Worm (Caenorhabditis elegans) whole organism, L1 larva: ENCODE measurements around the gene rike-1.

Source experiments
- C16A3.4 ChIP-seq: fragments of 150-350 bp; optimal IDR thresholded peaks from 2 replicates; lab custom pipeline; 2014; ENCODE audit warnings: missing biosample characterization, missing genetic modification characterization
- aha-1 ChIP-seq: fragments of 150-350 bp; optimal IDR thresholded peaks from 2 replicates; lab custom pipeline; 2014; ENCODE audit warnings: missing biosample characterization, missing genetic modification characterization
- aly-2 ChIP-seq: fragments of 150-350 bp; optimal IDR thresholded peaks from 2 replicates; lab custom pipeline; 2014; ENCODE audit warnings: missing biosample characterization, missing genetic modification characterization
- ama-1 ChIP-seq: fragments of 150-350 bp; optimal IDR thresholded peaks from 2 replicates; lab custom pipeline; 2014
- blmp-1 ChIP-seq: fragments of 150-350 bp; optimal IDR thresholded peaks from 2 replicates; lab custom pipeline; 2014; ENCODE audit warnings: missing biosample characterization, missing genetic modification characterization
- ceh-8 ChIP-seq: fragments of 200-800 bp; sonication (Bioruptor generic); optimal IDR thresholded peaks from 2 replicates; lab custom pipeline; 2018; ENCODE audit warnings: mild to moderate bottlenecking, missing genetic modification characterization, moderate library complexity, missing compliant biosample characterization
- ceh-90 ChIP-seq: sonication (generic microtip); optimal IDR thresholded peaks from 2 replicates; lab custom pipeline; 2016; ENCODE audit warnings: missing genetic modification characterization, missing compliant biosample characterization
- ces-1 ChIP-seq: fragments of 150-350 bp; optimal IDR thresholded peaks from 2 replicates; lab custom pipeline; 2014; ENCODE audit warnings: missing biosample characterization, missing genetic modification reagents, missing genetic modification characterization
- dpl-1 ChIP-seq, 3 experiments: fragments of 150-350 bp in 2 of 3; sonication (generic microtip) in 1 of 3; optimal IDR thresholded peaks; 2 replicates each; lab custom pipeline; 2014 to 2017; ENCODE audit warnings: missing biosample characterization in 3 of 3, missing genetic modification characterization in 3 of 3, missing genetic modification reagents in 3 of 3
- dsc-1 ChIP-seq: sonication (generic microtip); optimal IDR thresholded peaks from 2 replicates; lab custom pipeline; 2016; ENCODE audit warnings: mild to moderate bottlenecking, missing genetic modification characterization, missing compliant biosample characterization
- efl-1 ChIP-seq, 4 experiments: fragments of 150-350 bp; optimal IDR thresholded peaks in 3 of 4; peaks in 1 of 4; 1 replicate in 1 of 4; 2 replicates in 3 of 4; lab custom pipeline; 2014; ENCODE audit warnings: missing biosample characterization in 2 of 4, missing genetic modification characterization in 2 of 4, missing genetic modification reagents in 2 of 4
- efl-3 ChIP-seq: fragments of 200-800 bp; sonication (Bioruptor generic); optimal IDR thresholded peaks from 2 replicates; lab custom pipeline; 2018; ENCODE audit warnings: mild to moderate bottlenecking, missing genetic modification characterization, missing compliant biosample characterization
- elt-2 ChIP-seq: sonication (generic microtip); optimal IDR thresholded peaks from 2 replicates; lab custom pipeline; 2016; ENCODE audit warnings: missing genetic modification characterization, mild to moderate bottlenecking, inconsistent platforms, missing compliant biosample characterization, missing genetic modification reagents
- fkh-4 ChIP-seq: sonication (generic microtip); optimal IDR thresholded peaks from 2 replicates; lab custom pipeline; 2016; ENCODE audit warnings: missing compliant biosample characterization, missing genetic modification characterization, borderline replicate concordance
- fkh-8 ChIP-seq: sonication (generic microtip); optimal IDR thresholded peaks from 2 replicates; lab custom pipeline; 2016; ENCODE audit warnings: mild to moderate bottlenecking, missing genetic modification characterization, missing compliant biosample characterization
- hlh-17 ChIP-seq: fragments of 200-800 bp; sonication (Bioruptor generic); optimal IDR thresholded peaks from 2 replicates; lab custom pipeline; 2018; ENCODE audit warnings: missing genetic modification characterization, mild to moderate bottlenecking, missing compliant biosample characterization, moderate library complexity, borderline replicate concordance
- hlh-4 ChIP-seq: sonication (generic microtip); optimal IDR thresholded peaks from 2 replicates; lab custom pipeline; 2016; ENCODE audit warnings: mild to moderate bottlenecking, missing genetic modification characterization, missing compliant biosample characterization
- irx-1 ChIP-seq: sonication (generic microtip); optimal IDR thresholded peaks from 2 replicates; lab custom pipeline; 2016; ENCODE audit warnings: missing genetic modification characterization, missing compliant biosample characterization
- jun-1 ChIP-seq: fragments of 150-350 bp; optimal IDR thresholded peaks from 2 replicates; lab custom pipeline; 2014; ENCODE audit warnings: missing biosample characterization, missing genetic modification reagents, missing genetic modification characterization
- lin-14 ChIP-seq: fragments of 200-800 bp; sonication (Bioruptor generic); optimal IDR thresholded peaks from 2 replicates; lab custom pipeline; 2018; ENCODE audit warnings: mild to moderate bottlenecking, missing genetic modification characterization, moderate library complexity, missing compliant biosample characterization
- lin-35 ChIP-seq, 2 experiments: fragments of 150-350 bp; optimal IDR thresholded peaks; 2 replicates each; lab custom pipeline; 2014; ENCODE audit warnings: missing biosample characterization in 2 of 2, missing genetic modification characterization in 2 of 2, missing genetic modification reagents in 2 of 2
- lsy-2 ChIP-seq, 2 experiments: fragments of 150-350 bp; optimal IDR thresholded peaks; 2 replicates each; lab custom pipeline; 2014; ENCODE audit warnings: missing biosample characterization in 2 of 2, missing genetic modification characterization in 2 of 2
- mab-9 ChIP-seq: fragments of 200-800 bp; sonication (Bioruptor generic); IDR thresholded peaks from 2 replicates; pipeline ENCODE4 v1.3.6; 2022; ENCODE audit warnings: missing genetic modification reagents, missing genetic modification characterization, missing compliant biosample characterization
- mef-2 ChIP-seq: fragments of 150-350 bp; optimal IDR thresholded peaks from 2 replicates; lab custom pipeline; 2014; ENCODE audit warnings: missing biosample characterization, missing genetic modification characterization
- mep-1 ChIP-seq: fragments of 150-350 bp; optimal IDR thresholded peaks from 2 replicates; lab custom pipeline; 2014; ENCODE audit warnings: missing biosample characterization, missing genetic modification characterization
- nhr-11 ChIP-seq: fragments of 150-350 bp; optimal IDR thresholded peaks from 2 replicates; lab custom pipeline; 2014; ENCODE audit warnings: missing biosample characterization, missing genetic modification characterization
- nhr-12 ChIP-seq: sonication (generic microtip); optimal IDR thresholded peaks from 2 replicates; lab custom pipeline; 2017; ENCODE audit warnings: missing biosample characterization, missing genetic modification characterization
- nhr-19 ChIP-seq: fragments of 200-800 bp; sonication (Bioruptor generic); conservative IDR thresholded peaks from 2 replicates; pipeline ENCODE4 v1.3.6; 2022; ENCODE audit warnings: missing genetic modification characterization, missing compliant biosample characterization
- nhr-20 ChIP-seq: sonication (generic microtip); optimal IDR thresholded peaks from 2 replicates; lab custom pipeline; 2016; ENCODE audit warnings: mild to moderate bottlenecking, missing genetic modification characterization, missing compliant biosample characterization
- nhr-237 ChIP-seq: fragments of 150-350 bp; optimal IDR thresholded peaks from 2 replicates; lab custom pipeline; 2014; ENCODE audit warnings: missing biosample characterization, missing genetic modification characterization
- nhr-28 ChIP-seq: fragments of 150-350 bp; optimal IDR thresholded peaks from 2 replicates; lab custom pipeline; 2014; ENCODE audit warnings: missing biosample characterization, missing genetic modification characterization
- nhr-47 ChIP-seq: sonication (generic microtip); optimal IDR thresholded peaks from 2 replicates; lab custom pipeline; 2016; ENCODE audit warnings: mild to moderate bottlenecking, missing genetic modification characterization, moderate library complexity, missing compliant biosample characterization
- nhr-84 ChIP-seq: sonication (generic microtip); optimal IDR thresholded peaks from 2 replicates; lab custom pipeline; 2017; ENCODE audit warnings: missing biosample characterization, missing genetic modification characterization
- nhr-85 ChIP-seq: sonication (generic microtip); peaks from one replicate; lab custom pipeline; 2016; ENCODE audit warnings: missing genetic modification characterization, inconsistent platforms, missing compliant biosample characterization
- pag-3 ChIP-seq: sonication (generic microtip); optimal IDR thresholded peaks from 2 replicates; lab custom pipeline; 2017; ENCODE audit warnings: missing genetic modification characterization, mild to moderate bottlenecking, missing compliant biosample characterization, antibody characterized with exemption, borderline replicate concordance; ENCODE audit not compliant: insufficient read depth
- rnt-1 ChIP-seq: sonication (generic microtip); optimal IDR thresholded peaks from 2 replicates; lab custom pipeline; 2016; ENCODE audit warnings: mild to moderate bottlenecking, missing genetic modification characterization, moderate library complexity, missing compliant biosample characterization
- snpc-4 ChIP-seq: fragments of 150-350 bp; optimal IDR thresholded peaks from 2 replicates; lab custom pipeline; 2014; ENCODE audit warnings: missing biosample characterization, missing genetic modification characterization
- snu-23 ChIP-seq: sonication (generic microtip); optimal IDR thresholded peaks from 2 replicates; lab custom pipeline; 2016; ENCODE audit warnings: missing genetic modification characterization, missing compliant biosample characterization
- sup-37 ChIP-seq: fragments of 200-800 bp; sonication (Bioruptor generic); optimal IDR thresholded peaks from 2 replicates; lab custom pipeline; 2018; ENCODE audit warnings: mild to moderate bottlenecking, missing genetic modification characterization, missing compliant biosample characterization
- tbx-2 ChIP-seq: sonication (generic microtip); optimal IDR thresholded peaks from 2 replicates; lab custom pipeline; 2016; ENCODE audit warnings: missing genetic modification characterization, missing compliant biosample characterization
- unc-130 ChIP-seq: fragments of 150-350 bp; optimal IDR thresholded peaks from 2 replicates; lab custom pipeline; 2017; ENCODE audit warnings: missing biosample characterization, missing genetic modification characterization, inconsistent platforms
- unc-62 ChIP-seq: fragments of 150-350 bp; optimal IDR thresholded peaks from 2 replicates; lab custom pipeline; 2014; ENCODE audit warnings: missing biosample characterization, missing genetic modification reagents, missing genetic modification characterization
- unc-86 ChIP-seq: sonication (generic microtip); optimal IDR thresholded peaks from 2 replicates; lab custom pipeline; 2016; ENCODE audit warnings: missing genetic modification characterization, missing compliant biosample characterization
- vab-15 ChIP-seq: sonication (generic microtip); optimal IDR thresholded peaks from 2 replicates; lab custom pipeline; 2017; ENCODE audit warnings: missing genotype, mild to moderate bottlenecking, missing genetic modification characterization, missing compliant biosample characterization
- zag-1 ChIP-seq: fragments of 150-350 bp; optimal IDR thresholded peaks from 2 replicates; lab custom pipeline; 2014; ENCODE audit warnings: missing biosample characterization, missing genetic modification characterization
- zip-4 ChIP-seq: fragments of 200-800 bp; sonication (Bioruptor generic); optimal IDR thresholded peaks from 2 replicates; lab custom pipeline; 2018; ENCODE audit warnings: mild to moderate bottlenecking, missing genetic modification characterization, moderate library complexity, missing compliant biosample characterization
- ztf-11 ChIP-seq, 2 experiments: sonication (generic microtip); optimal IDR thresholded peaks; 2 replicates each; lab custom pipeline; 2016 to 2017; ENCODE audit warnings: missing genetic modification characterization in 2 of 2, missing biosample characterization in 1 of 2, missing compliant biosample characterization in 1 of 2

Gene rike-1

ce11 chrV:14521000-14521399, 24.7 kb downstream of the rike-1 start, which contains the start of gene C53A5.17:
Gene C53A5.17 (minus strand): TSS chrV:14521100.
- TF ChIP-seq dpl-1 (GFP tag; optimal IDR thresholded peaks at IDR 0.05; lab: Kevin White, UChicago) = no peak
- no peak for TF ChIP-seq nhr-12
- no peak for TF ChIP-seq zag-1 (tag; lab: Kevin White, UChicago)
- no peak for TF ChIP-seq hlh-17
- TF ChIP-seq irx-1 = no peak
- no peak for TF ChIP-seq zip-4 (GFP tag; lab: Kevin White, UChicago)

- TF ChIP-seq ceh-90 (tag; lab: Kevin White, UChicago) (no peak), pag-3 (tag; lab: Kevin White, UChicago) (no peak), rnt-1 (tag; lab: Kevin White, UChicago) (no peak), aly-2 (tag; lab: Kevin White, UChicago) (no peak), dsc-1 (tag; lab: Kevin White, UChicago) (no peak), C16A3.4 (no peak), nhr-19 (GFP tag; lab: Robert Waterston, UW) (no peak), snpc-4 (tag; lab: Kevin White, UChicago) (no peak), ztf-11 (tag; optimal IDR thresholded peaks at IDR 0.05; lab: Kevin White, UChicago) (no peak), jun-1 (tag; lab: Kevin White, UChicago) (no peak), aha-1 (no peak), zag-1 (tag; lab: Kevin White, UChicago) (no peak), unc-86 (no peak), ces-1 (GFP tag; lab: Kevin White, UChicago) (no peak), nhr-11 (tag; lab: Kevin White, UChicago) (no peak), efl-1 (optimal IDR thresholded peaks at IDR 0.05; lab: Kevin White, UChicago) (no peak), efl-1 (GFP tag; optimal IDR thresholded peaks at IDR 0.05 in 1 of 2; lab: Kevin White, UChicago) (no peak), ama-1 (lab: Kevin White, UChicago) (no peak), unc-62 (GFP tag; lab: Kevin White, UChicago) (no peak), lsy-2 (tag; optimal IDR thresholded peaks at IDR 0.05; lab: Kevin White, UChicago) (no peak)
Measured at ce11 chrV:14519268-14519667, 26.4 kb downstream of the rike-1 start, which contains the start of gene R02D5.8. Gene R02D5.8 (minus strand): TSS chrV:14519368.

ce11 chrV:14518010-14518409, 27.7 kb downstream of the rike-1 start, which contains the start of gene R02D5.6:
Gene R02D5.6 (minus strand): TSS chrV:14518110.
- TF ChIP-seq unc-86 = no peak
- no peak for TF ChIP-seq nhr-20
- peak; percentile 14 for TF ChIP-seq fkh-8 (tag; lab: Kevin White, UChicago)

- TF ChIP-seq zip-4 (GFP tag; lab: Kevin White, UChicago) (no peak), mef-2 (tag; lab: Kevin White, UChicago) (no peak), nhr-84 (no peak), nhr-20 (peak; percentile 50), ceh-8 (GFP tag; lab: Kevin White, UChicago) (no peak), pag-3 (tag; lab: Kevin White, UChicago) (peak; percentile 6), elt-2 (tag; lab: Kevin White, UChicago) (no peak), mab-9 (GFP tag; lab: Robert Waterston, UW) (no peak), unc-130 (tag; lab: Kevin White, UChicago) (peak; percentile 6), lin-14 (GFP tag; lab: Kevin White, UChicago) (peak; percentile 87), sup-37 (GFP tag; lab: Kevin White, UChicago) (no peak), tbx-2 (peak; percentile 42), mep-1 (tag; lab: Kevin White, UChicago) (peak; percentile 42), efl-3 (GFP tag; lab: Kevin White, UChicago) (no peak), nhr-47 (tag; lab: Kevin White, UChicago) (no peak), nhr-237 (tag; lab: Kevin White, UChicago) (no peak), snpc-4 (tag; lab: Kevin White, UChicago) (no peak), nhr-28 (tag; lab: Kevin White, UChicago) (no peak), vab-15 (tag; lab: Kevin White, UChicago) (no peak), C16A3.4 (no peak), blmp-1 (tag; lab: Kevin White, UChicago) (peak; percentile 99), ces-1 (GFP tag; lab: Kevin White, UChicago) (no peak), lin-35 (GFP tag; optimal IDR thresholded peaks at IDR 0.05; lab: Kevin White, UChicago) (peak in 1 of 2 experiments; percentile 70), hlh-4 (tag; lab: Kevin White, UChicago) (no peak), nhr-85 (peak; percentile 91), hlh-17 (no peak), fkh-4 (tag; lab: Kevin White, UChicago) (no peak), snu-23 (GFP tag; lab: Kevin White, UChicago) (peak; percentile 51)
Measured at ce11 chrV:14510746-14511145, 34.9 kb downstream of the rike-1 start, which contains the start of gene R02D5.9. Gene R02D5.9 (minus strand): TSS chrV:14511123.
